Worm (Caenorhabditis elegans) whole organism, early embryonic: Measurements from ENCODE around the gene hmp-1.

Experiments used
- F13C5.2 ChIP-seq: sonication (generic microtip); optimal IDR thresholded peaks from 2 replicates; lab custom pipeline; 2017; ENCODE audit warnings: mild to moderate bottlenecking, missing genetic modification characterization, inconsistent platforms, missing compliant biosample characterization
- ama-1 ChIP-seq: fragments of 150-350 bp; optimal IDR thresholded peaks from 2 replicates; lab custom pipeline; 2014
- ceh-13 ChIP-seq: fragments of 200-800 bp; sonication (Bioruptor generic); optimal IDR thresholded peaks from 2 replicates; lab custom pipeline; 2018; ENCODE audit warnings: mild to moderate bottlenecking, missing genetic modification characterization, missing compliant biosample characterization
- scrt-1 ChIP-seq: fragments of 200-800 bp; sonication (Bioruptor generic); IDR thresholded peaks from 2 replicates; pipeline ENCODE4 v1.3.6; 2022; ENCODE audit warnings: missing genetic modification characterization, missing compliant biosample characterization

- TF ChIP-seq ceh-13 (GFP tag; lab: Kevin White, UChicago): no peak
- no peak for TF ChIP-seq scrt-1
- TF ChIP-seq ama-1 (lab: Kevin White, UChicago): no peak
- TF ChIP-seq F13C5.2 (tag; lab: Kevin White, UChicago): no peak
Measured at ce11 chrV:11798320-11798719, 47.4 kb upstream of the hmp-1 start.
